Worm (Caenorhabditis elegans): ENCODE results near the gene sdha-1.

sdha-1 gene

ce11 chrX:8566521-8567032 is 20.8 kb upstream of the sdha-1 start:
- no peak for TF ChIP-seq mec-3 (tag; optimal IDR thresholded peaks at IDR 0.05; ENCODE audit: borderline replicate concordance)
- TF ChIP-seq pag-3 (tag; optimal IDR thresholded peaks at IDR 0.05; ENCODE audit: borderline replicate concordance) = no peak
- TF ChIP-seq F13H6.1 (tag; optimal IDR thresholded peaks at IDR 0.05) = no peak
- no peak for TF ChIP-seq unc-42 (tag; optimal IDR thresholded peaks at IDR 0.05)
- TF ChIP-seq hlh-6 (tag; optimal IDR thresholded peaks at IDR 0.05) = no peak
- TF ChIP-seq unc-55 (GFP tag; optimal IDR thresholded peaks at IDR 0.05) = no peak
- no peak for TF ChIP-seq lin-11 (tag; optimal IDR thresholded peaks at IDR 0.05)
- no peak for TF ChIP-seq ttx-3 (tag; optimal IDR thresholded peaks at IDR 0.05)
- no peak for TF ChIP-seq syd-9 (tag; optimal IDR thresholded peaks at IDR 0.05)

ce11 chrX:8565810-8566416 is 20.1 kb upstream of the sdha-1 start:
- TF ChIP-seq hlh-6 (tag; optimal IDR thresholded peaks at IDR 0.05) = peak; percentile 47
- TF ChIP-seq pag-3 (tag; optimal IDR thresholded peaks at IDR 0.05; ENCODE audit: borderline replicate concordance) = no peak
- TF ChIP-seq ceh-18 (tag; optimal IDR thresholded peaks at IDR 0.05) = peak; percentile 2
- no peak for TF ChIP-seq K09A11.1 (tag; optimal IDR thresholded peaks at IDR 0.05; ENCODE audit: insufficient read depth)
- TF ChIP-seq rnt-1 (tag; optimal IDR thresholded peaks at IDR 0.05) = peak; percentile 32
- peak; percentile 86 for TF ChIP-seq nfya-1 (tag; optimal IDR thresholded peaks at IDR 0.05)
- no peak for TF ChIP-seq zip-5 (tag; optimal IDR thresholded peaks at IDR 0.05)
- peak; percentile 71 for TF ChIP-seq ceh-31 (tag; optimal IDR thresholded peaks at IDR 0.05)
- TF ChIP-seq ceh-19 (GFP tag; optimal IDR thresholded peaks at IDR 0.05) = peak; percentile 39
- TF ChIP-seq nhr-11 (tag; optimal IDR thresholded peaks at IDR 0.05) = no peak
- peak; percentile 86 for TF ChIP-seq F13H6.1 (tag; optimal IDR thresholded peaks at IDR 0.05)
- TF ChIP-seq ztf-16 (tag; optimal IDR thresholded peaks at IDR 0.05) = no peak
- peak; percentile 12 for TF ChIP-seq hlh-30 (tag; optimal IDR thresholded peaks at IDR 0.05; ENCODE audit: insufficient read depth)
- no peak for TF ChIP-seq madf-2 (tag; optimal IDR thresholded peaks at IDR 0.05)
- peak; percentile 45 for TF ChIP-seq ceh-34 (tag; optimal IDR thresholded peaks at IDR 0.05)
- TF ChIP-seq tbx-2 (tag; optimal IDR thresholded peaks at IDR 0.05) = peak; percentile 32
- TF ChIP-seq syd-9 (tag; optimal IDR thresholded peaks at IDR 0.05) = no peak

- TF ChIP-seq K02D7.2 (tag; optimal IDR thresholded peaks at IDR 0.05) (no peak), pax-1 (tag; optimal IDR thresholded peaks at IDR 0.05) (peak; percentile 37), unc-3 (GFP tag; conservative IDR thresholded peaks at IDR 0.05) (no peak), unc-3 (tag; optimal IDR thresholded peaks at IDR 0.05) (no peak), Y22D7AL.16 (tag; optimal IDR thresholded peaks at IDR 0.05) (no peak), eyg-1 (tag; optimal IDR thresholded peaks at IDR 0.05) (no peak), mec-3 (tag; optimal IDR thresholded peaks at IDR 0.05; ENCODE audit: borderline replicate concordance) (no peak), rnt-1 (tag; optimal IDR thresholded peaks at IDR 0.05) (no peak), dmd-4 (tag; optimal IDR thresholded peaks at IDR 0.05; ENCODE audit: borderline replicate concordance) (no peak), dve-1 (tag; optimal IDR thresholded peaks at IDR 0.05) (peak; percentile 9), sox-2 (GFP tag; IDR thresholded peaks at IDR 0.05) (no peak)
These were observed 18.6 kb upstream of the sdha-1 start for ce11 chrX:8564451-8564795.

- no peak for TF ChIP-seq che-1 (tag; optimal IDR thresholded peaks at IDR 0.05)
- TF ChIP-seq elt-2 (tag; optimal IDR thresholded peaks at IDR 0.05) = no peak
- TF ChIP-seq ahr-1 (tag; optimal IDR thresholded peaks at IDR 0.05) = no peak
- TF ChIP-seq K02D7.2 (tag; optimal IDR thresholded peaks at IDR 0.05) = no peak
- no peak for TF ChIP-seq ceh-14 (tag; optimal IDR thresholded peaks at IDR 0.05)
- TF ChIP-seq lim-6 (tag; optimal IDR thresholded peaks at IDR 0.05) = no peak
- TF ChIP-seq ama-1 (optimal IDR thresholded peaks at IDR 0.05) = no peak
- no peak for TF ChIP-seq sox-4 (tag; optimal IDR thresholded peaks at IDR 0.05)
These were observed 18.0 kb upstream of the sdha-1 start for ce11 chrX:8563663-8564450.
